Fruit fly (Drosophila melanogaster) whole organism: ENCODE data around the gene CG4733.

Experiments used
- CG8478 ChIP-seq: fragments of >200 bp; optimal IDR thresholded peaks from 2 replicates; lab custom pipeline; 2018; ENCODE audit warnings: inconsistent platforms
- Dll ChIP-seq: fragments of >200 bp; optimal IDR thresholded peaks from 2 replicates; lab custom pipeline; 2017
- EcR ChIP-seq, 2 experiments: fragments of >200 bp; optimal IDR thresholded peaks; 2 replicates each; lab custom pipeline; 2017; ENCODE audit warnings: missing biosample characterization in 2 of 2, missing genetic modification characterization in 2 of 2, missing genetic modification reagents in 2 of 2
- pan ChIP-seq: fragments of >200 bp; optimal IDR thresholded peaks from 2 replicates; lab custom pipeline; 2017
- psq ChIP-seq: fragments of >200 bp; optimal IDR thresholded peaks from 2 replicates; lab custom pipeline; 2017
- usp ChIP-seq: fragments of >200 bp; optimal IDR thresholded peaks from 2 replicates; lab custom pipeline; 2017; ENCODE audit warnings: missing biosample characterization, missing genetic modification characterization, mixed read lengths

dm6 chr3R:19891363-19891762 lies 874 bp downstream of the CG4733 start:
- TF ChIP-seq usp = no peak
- no peak for TF ChIP-seq psq (lab: Kevin White, UChicago)
- no peak for TF ChIP-seq pan (lab: Kevin White, UChicago)
- TF ChIP-seq EcR (GFP tag; optimal IDR thresholded peaks at IDR 0.05; lab: Kevin White, UChicago) = no peak
- no peak for TF ChIP-seq CG8478 (lab: Kevin White, UChicago)
- no peak for TF ChIP-seq Dll (lab: Kevin White, UChicago)
